Worm (Caenorhabditis elegans): Measurements from ENCODE around the gene ccar-1.

- TF ChIP-seq med-1 (GFP tag; optimal IDR thresholded peaks at IDR 0.05; ENCODE audit: insufficient read depth) (no peak), klf-2 (GFP tag; conservative IDR thresholded peaks at IDR 0.05) (no peak)
These were observed 12.2 kb downstream of the ccar-1 start, which contains the start of gene F52B11.2 for ce11 chrIV:14083505-14083904.

All from whole organism, midembryonic.